Worm (Caenorhabditis elegans): ENCODE measurements around the gene spr-3.

DNA sequence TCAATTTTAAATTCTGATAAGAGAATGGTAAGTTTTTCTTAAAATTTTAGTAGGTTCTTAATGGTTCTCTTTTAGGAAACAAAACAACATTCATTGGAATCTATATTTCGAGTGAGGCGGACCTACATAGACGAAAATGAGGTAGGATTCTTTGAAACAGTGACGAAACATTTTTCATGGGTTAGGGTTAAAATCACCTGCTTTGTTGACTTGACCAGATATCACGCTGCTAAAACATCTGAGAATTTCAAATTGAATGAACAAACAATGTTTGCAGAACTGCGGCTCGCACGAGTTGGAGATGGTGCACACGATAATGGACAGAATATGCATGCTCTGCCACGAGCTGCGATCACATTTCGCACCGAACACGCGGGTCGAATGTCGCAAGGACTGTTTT, 48.4 kb downstream of the spr-3 start:
- TF ChIP-seq ceh-82 (tag; optimal IDR thresholded peaks at IDR 0.05) (no peak), ztf-11 (tag; optimal IDR thresholded peaks at IDR 0.05) (no peak), nhr-23 (tag; optimal IDR thresholded peaks at IDR 0.05) (no peak), fos-1 (tag; optimal IDR thresholded peaks at IDR 0.05) (no peak), nhr-237 (tag; optimal IDR thresholded peaks at IDR 0.05) (no peak), zag-1 (tag; optimal IDR thresholded peaks at IDR 0.05) (no peak), R02D3.7 (tag; optimal IDR thresholded peaks at IDR 0.05) (no peak), lin-13 (GFP tag; optimal IDR thresholded peaks at IDR 0.05) (no peak), unc-62 (GFP tag; optimal IDR thresholded peaks at IDR 0.05) (no peak), lin-39 (tag; optimal IDR thresholded peaks at IDR 0.05) (no peak), crh-2 (tag; optimal IDR thresholded peaks at IDR 0.05) (no peak)
